Worm (Caenorhabditis elegans): ENCODE results near the gene C25A8.2.

C25A8.2 gene

DNA sequence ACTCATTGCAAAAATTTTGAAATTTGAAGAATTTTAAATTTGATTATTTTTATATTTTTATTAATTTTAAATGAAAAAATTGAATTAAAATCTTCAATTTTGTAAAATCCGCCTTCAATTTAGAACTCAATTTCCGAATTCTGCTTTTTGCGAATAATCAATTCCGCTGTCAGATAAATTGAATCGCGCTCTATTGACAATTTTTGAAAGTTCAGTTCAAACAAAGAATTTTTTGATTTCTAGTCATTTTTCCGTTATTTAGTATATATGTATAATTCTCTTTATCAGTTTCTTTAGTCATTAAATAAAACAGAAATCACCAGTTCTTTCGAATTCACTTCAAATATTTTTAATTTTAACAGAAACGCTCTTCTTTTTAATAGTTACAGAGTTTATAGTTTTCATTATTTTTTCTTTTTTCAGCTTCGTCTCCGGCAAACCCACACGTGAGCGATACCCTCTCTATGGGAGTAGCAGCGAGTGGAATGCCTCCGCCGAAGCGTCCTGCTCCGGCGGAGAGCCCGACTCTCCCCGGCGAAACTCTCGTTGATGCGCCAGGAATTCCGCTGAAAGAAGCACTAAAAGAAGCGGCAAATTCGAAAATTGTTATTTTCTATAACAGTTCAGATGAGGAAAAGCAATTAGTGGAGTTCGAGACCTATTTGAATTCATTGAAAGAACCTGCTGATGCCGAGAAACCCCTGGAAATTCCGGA lies 3.3 kb downstream of the C25A8.2 start:
- TF ChIP-seq crh-2 (tag; optimal IDR thresholded peaks at IDR 0.05): no peak
- TF ChIP-seq unc-62 (GFP tag; optimal IDR thresholded peaks at IDR 0.05): no peak
- no peak for TF ChIP-seq skn-1 (tag; optimal IDR thresholded peaks at IDR 0.05)
- TF ChIP-seq ztf-1 (GFP tag; conservative IDR thresholded peaks at IDR 0.05): no peak
- TF ChIP-seq fos-1 (tag; optimal IDR thresholded peaks at IDR 0.05): peak; percentile 34
- TF ChIP-seq unc-55 (GFP tag; optimal IDR thresholded peaks at IDR 0.05): peak; percentile 42
- no peak for TF ChIP-seq nhr-23 (tag; optimal IDR thresholded peaks at IDR 0.05)
- TF ChIP-seq dmd-4 (tag; optimal IDR thresholded peaks at IDR 0.05): no peak
- no peak for TF ChIP-seq egl-27 (tag; optimal IDR thresholded peaks at IDR 0.05)
- TF ChIP-seq gmeb-1 (tag; optimal IDR thresholded peaks at IDR 0.05): no peak
- TF ChIP-seq lsy-2 (tag; optimal IDR thresholded peaks at IDR 0.05): no peak
- TF ChIP-seq nhr-10 (tag; optimal IDR thresholded peaks at IDR 0.05): no peak
- TF ChIP-seq nhr-237 (tag; optimal IDR thresholded peaks at IDR 0.05): no peak
- no peak for TF ChIP-seq elt-1 (tag; optimal IDR thresholded peaks at IDR 0.05)
- no peak for TF ChIP-seq nhr-21 (tag; optimal IDR thresholded peaks at IDR 0.05)
- TF ChIP-seq unc-39 (tag; optimal IDR thresholded peaks at IDR 0.05): no peak
- TF ChIP-seq sma-9 (GFP tag; optimal IDR thresholded peaks at IDR 0.05): no peak
- TF ChIP-seq sma-9 (tag; optimal IDR thresholded peaks at IDR 0.05): no peak
- peak; percentile 42 for TF ChIP-seq C34F6.9 (tag; optimal IDR thresholded peaks at IDR 0.05)

DNA sequence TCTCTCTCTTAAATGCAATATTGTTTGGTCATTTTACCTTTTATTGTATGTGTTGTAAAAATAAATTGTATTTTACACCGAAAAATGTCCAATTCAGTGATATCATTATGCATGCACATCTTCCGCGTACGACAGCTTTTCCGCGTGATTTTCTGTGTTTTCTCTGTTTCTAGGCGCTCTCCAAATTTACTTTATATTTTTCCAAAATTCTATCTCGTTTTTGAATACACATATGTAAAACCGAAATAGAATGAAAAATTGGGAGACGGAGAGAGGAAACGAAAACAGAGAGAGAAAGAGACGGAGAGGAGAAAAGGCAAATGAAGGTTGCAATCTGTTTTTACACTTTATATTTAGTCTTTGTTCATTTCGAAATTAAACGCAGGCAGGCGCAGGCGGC lies 6.9 kb downstream of the C25A8.2 start:
- TF ChIP-seq nhr-12 (tag; optimal IDR thresholded peaks at IDR 0.05) (no peak), sma-3 (GFP tag; optimal IDR thresholded peaks at IDR 0.05) (no peak), elt-3 (tag; optimal IDR thresholded peaks at IDR 0.05) (no peak), fos-1 (tag; optimal IDR thresholded peaks at IDR 0.05) (no peak), skn-1 (tag; optimal IDR thresholded peaks at IDR 0.05) (peak; percentile 16), nhr-10 (tag; optimal IDR thresholded peaks at IDR 0.05) (no peak), nhr-11 (tag; optimal IDR thresholded peaks at IDR 0.05) (no peak), unc-55 (GFP tag; optimal IDR thresholded peaks at IDR 0.05) (peak; percentile 71), ceh-82 (tag; optimal IDR thresholded peaks at IDR 0.05) (no peak), Y55F3AM.14 (GFP tag; optimal IDR thresholded peaks at IDR 0.05) (no peak), lin-11 (tag; optimal IDR thresholded peaks at IDR 0.05) (no peak), sem-4 (tag; optimal IDR thresholded peaks at IDR 0.05) (no peak), nhr-21 (tag; optimal IDR thresholded peaks at IDR 0.05) (no peak), crh-2 (tag; optimal IDR thresholded peaks at IDR 0.05) (peak; percentile 58), gmeb-1 (tag; optimal IDR thresholded peaks at IDR 0.05) (peak; percentile 24), lin-39 (tag; optimal IDR thresholded peaks at IDR 0.05) (no peak), ztf-4 (tag; optimal IDR thresholded peaks at IDR 0.05) (no peak), dmd-4 (tag; optimal IDR thresholded peaks at IDR 0.05) (no peak), R02D3.7 (tag; optimal IDR thresholded peaks at IDR 0.05) (no peak), snpc-4 (tag; optimal IDR thresholded peaks at IDR 0.05) (no peak), alr-1 (tag; optimal IDR thresholded peaks at IDR 0.05) (no peak), ztf-1 (GFP tag; conservative IDR thresholded peaks at IDR 0.05) (no peak), lsy-2 (tag; optimal IDR thresholded peaks at IDR 0.05) (peak in 1 of 2 experiments; percentile 63), unc-62 (GFP tag; optimal IDR thresholded peaks at IDR 0.05) (no peak), peb-1 (tag; optimal IDR thresholded peaks at IDR 0.05) (no peak), mbf-1 (tag; optimal IDR thresholded peaks at IDR 0.05) (no peak), ama-1 (optimal IDR thresholded peaks at IDR 0.05) (peak; percentile 2), sma-9 (GFP tag; optimal IDR thresholded peaks at IDR 0.05) (peak; percentile 77), sma-9 (tag; optimal IDR thresholded peaks at IDR 0.05) (no peak), egl-27 (tag; optimal IDR thresholded peaks at IDR 0.05) (no peak), nhr-237 (tag; optimal IDR thresholded peaks at IDR 0.05) (no peak), nhr-129 (tag; optimal IDR thresholded peaks at IDR 0.05) (peak; percentile 64), nhr-23 (tag; optimal IDR thresholded peaks at IDR 0.05) (no peak), C34F6.9 (tag; optimal IDR thresholded peaks at IDR 0.05) (peak; percentile 88), ZK546.5 (tag; optimal IDR thresholded peaks at IDR 0.05) (no peak), blmp-1 (tag; optimal IDR thresholded peaks at IDR 0.05; ENCODE audit: insufficient read depth) (no peak), nhr-25 (tag; optimal IDR thresholded peaks at IDR 0.05) (peak; percentile 63), nhr-77 (tag; optimal IDR thresholded peaks at IDR 0.05) (no peak), F13H6.1 (tag; optimal IDR thresholded peaks at IDR 0.05) (peak; percentile 22), lin-13 (GFP tag; optimal IDR thresholded peaks at IDR 0.05) (no peak), mdl-1 (tag; optimal IDR thresholded peaks at IDR 0.05) (no peak), ztf-11 (tag; optimal IDR thresholded peaks at IDR 0.05) (no peak)

Measured in whole organism, L2 larva.